Fruit fly (Drosophila melanogaster) whole organism, wandering third instar larva: ENCODE data around the gene Pp2A-29B.

Experiments
- Abd-B ChIP-seq: fragments of >200 bp; optimal IDR thresholded peaks from 2 replicates; lab custom pipeline; 2017; ENCODE audit warnings: missing biosample characterization, missing genetic modification characterization
- CG32264 ChIP-seq: fragments of 200-800 bp; sonication (Bioruptor generic); optimal IDR thresholded peaks from 2 replicates; lab custom pipeline; 2016; ENCODE audit warnings: missing biosample characterization, missing genetic modification characterization
- CG9705 ChIP-seq: fragments of 200-800 bp; sonication (Bioruptor generic); optimal IDR thresholded peaks from 2 replicates; lab custom pipeline; 2018; ENCODE audit warnings: missing biosample characterization, mild to moderate bottlenecking, missing genetic modification characterization
- CrebA ChIP-seq: fragments of 200-800 bp; sonication (Bioruptor generic); optimal IDR thresholded peaks from 2 replicates; lab custom pipeline; 2016; ENCODE audit warnings: missing biosample characterization, mild to moderate bottlenecking, missing genetic modification characterization, borderline replicate concordance
- Dfd ChIP-seq: fragments of >200 bp; optimal IDR thresholded peaks from 2 replicates; lab custom pipeline; 2017; ENCODE audit warnings: missing biosample characterization, missing genetic modification characterization
- GATAd ChIP-seq: sonication (Bioruptor generic); optimal IDR thresholded peaks from 2 replicates; lab custom pipeline; 2016; ENCODE audit warnings: missing biosample characterization, missing genetic modification characterization
- HLH106 ChIP-seq: fragments of 200-800 bp; optimal IDR thresholded peaks from 3 replicates; lab custom pipeline; 2019; ENCODE audit warnings: missing biosample characterization, mild to moderate bottlenecking, missing genetic modification characterization, moderate library complexity
- Hnf4 ChIP-seq: fragments of 200-800 bp; sonication (Bioruptor generic); optimal IDR thresholded peaks from 2 replicates; lab custom pipeline; 2016; ENCODE audit warnings: missing biosample characterization, mild to moderate bottlenecking, missing genetic modification characterization
- Hr78 ChIP-seq: fragments of >200 bp; optimal IDR thresholded peaks from 2 replicates; lab custom pipeline; 2017; ENCODE audit warnings: missing biosample characterization, missing genetic modification characterization
- Hr83 ChIP-seq: fragments of 200-300 bp; sonication (Bioruptor generic); optimal IDR thresholded peaks from 2 replicates; lab custom pipeline; 2016; ENCODE audit warnings: missing biosample characterization, mild to moderate bottlenecking, missing genetic modification characterization, moderate library complexity; ENCODE audit not compliant: poor library complexity, severe bottlenecking
- N ChIP-seq: fragments of >200 bp; optimal IDR thresholded peaks from 2 replicates; lab custom pipeline; 2018; ENCODE audit warnings: missing biosample characterization, missing external identifiers, missing genetic modification characterization
- OdsH ChIP-seq: fragments of 200-800 bp; sonication (Bioruptor generic); optimal IDR thresholded peaks from 2 replicates; lab custom pipeline; 2016; ENCODE audit warnings: missing biosample characterization, mild to moderate bottlenecking, missing genetic modification characterization
- Rel ChIP-seq, 2 experiments: fragments of 200-800 bp; sonication (Bioruptor generic) in 1 of 2; optimal IDR thresholded peaks; 2 replicates in 1 of 2; 3 replicates in 1 of 2; lab custom pipeline; 2016 to 2019; ENCODE audit warnings: mild to moderate bottlenecking in 2 of 2, missing biosample characterization in 2 of 2, missing genetic modification characterization in 2 of 2, moderate library complexity in 1 of 2
- Sp1 ChIP-seq: fragments of 200-800 bp; sonication (Bioruptor generic); optimal IDR thresholded peaks from 3 replicates; lab custom pipeline; 2019; ENCODE audit warnings: missing biosample characterization, mild to moderate bottlenecking, missing genetic modification characterization, moderate library complexity
- Vsx2 ChIP-seq: fragments of 200-300, 225-300 bp; sonication (Bioruptor generic); optimal IDR thresholded peaks from 2 replicates; lab custom pipeline; 2018; ENCODE audit warnings: missing biosample characterization, missing genetic modification characterization; ENCODE audit not compliant: partially characterized antibody
- br ChIP-seq: fragments of 200-800 bp; sonication (Bioruptor generic); optimal IDR thresholded peaks from 2 replicates; lab custom pipeline; 2016; ENCODE audit warnings: missing biosample characterization, missing genetic modification characterization
- brk ChIP-seq: fragments of 200-800 bp; sonication (Bioruptor generic); optimal IDR thresholded peaks from 2 replicates; lab custom pipeline; 2016; ENCODE audit warnings: missing biosample characterization, mild to moderate bottlenecking, missing genetic modification characterization
- dl ChIP-seq, 2 experiments: fragments of 175-275, 200-275 bp in 1 of 2; fragments of 200-275 bp in 1 of 2; sonication (Bioruptor generic); optimal IDR thresholded peaks; lab custom pipeline; 2018; ENCODE audit warnings: mild to moderate bottlenecking in 2 of 2, missing biosample characterization in 2 of 2, missing genetic modification characterization in 2 of 2, moderate library complexity in 2 of 2; ENCODE audit not compliant: partially characterized antibody in 2 of 2, insufficient read depth in 1 of 2
- dmrt93B ChIP-seq: fragments of 200-800 bp; sonication (Bioruptor generic); optimal IDR thresholded peaks from 2 replicates; lab custom pipeline; 2018; ENCODE audit warnings: missing biosample characterization, mild to moderate bottlenecking, missing genetic modification characterization
- dsf ChIP-seq: sonication (Bioruptor generic); optimal IDR thresholded peaks from 2 replicates; lab custom pipeline; 2016; ENCODE audit warnings: missing biosample characterization, missing genetic modification characterization, borderline replicate concordance
- foxo ChIP-seq, 2 experiments: fragments of 200-800 bp; sonication (Bioruptor generic); optimal IDR thresholded peaks; 2 replicates in 1 of 2; 3 replicates in 1 of 2; lab custom pipeline; 2016 to 2017; ENCODE audit warnings: missing biosample characterization in 2 of 2, missing genetic modification characterization in 2 of 2
- fru ChIP-seq: fragments of 200-800 bp; sonication (Bioruptor generic); optimal IDR thresholded peaks from 3 replicates; lab custom pipeline; 2016; ENCODE audit warnings: missing biosample characterization, mild to moderate bottlenecking, missing genetic modification characterization
- jim ChIP-seq: fragments of 175-275, 200-325 bp; sonication (Bioruptor generic); optimal IDR thresholded peaks from 2 replicates; lab custom pipeline; 2016; ENCODE audit warnings: missing biosample characterization, mild to moderate bottlenecking, missing genetic modification characterization
- lola ChIP-seq: fragments of >200 bp; optimal IDR thresholded peaks from 2 replicates; lab custom pipeline; 2017; ENCODE audit warnings: missing biosample characterization, missing genetic modification characterization
- pan ChIP-seq: fragments of >200 bp; optimal IDR thresholded peaks from 2 replicates; lab custom pipeline; 2017
- psq ChIP-seq: fragments of 200-800 bp; sonication (Bioruptor generic); optimal IDR thresholded peaks from 3 replicates; lab custom pipeline; 2017; ENCODE audit warnings: missing biosample characterization, mild to moderate bottlenecking, missing genetic modification characterization, moderate library complexity
- rgr ChIP-seq: fragments of 200-800 bp; sonication (Bioruptor generic); optimal IDR thresholded peaks from 3 replicates; lab custom pipeline; 2016; ENCODE audit warnings: missing biosample characterization, mild to moderate bottlenecking, missing genetic modification characterization
- tai ChIP-seq: sonication (Bioruptor generic); optimal IDR thresholded peaks from 2 replicates; lab custom pipeline; 2016; ENCODE audit warnings: missing biosample characterization, missing genetic modification characterization
- woc ChIP-seq: sonication (Bioruptor generic); optimal IDR thresholded peaks from 2 replicates; lab custom pipeline; 2016; ENCODE audit warnings: missing biosample characterization, mild to moderate bottlenecking, missing genetic modification characterization

Pp2A-29B gene

DNA sequence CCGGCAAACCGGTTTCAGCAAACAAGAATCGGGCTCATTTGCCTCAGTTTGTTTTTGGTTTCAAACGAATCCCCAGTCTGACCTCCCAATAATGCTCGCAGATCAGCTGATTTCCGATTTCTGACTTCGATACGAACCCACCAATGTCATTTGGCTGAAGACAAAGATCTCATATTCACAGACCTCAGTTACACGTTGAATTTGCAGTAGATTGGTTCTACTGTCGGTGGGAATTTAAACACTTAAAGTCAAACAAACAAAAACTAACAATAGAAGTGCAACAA is 38.6 kb upstream of the Pp2A-29B start, which contains the start of gene CG14275:
CG14275 (plus strand) TSS at position 185 of the 284 bp plus-strand sequence.
- TF ChIP-seq HLH106 (tag; lab: Kevin White, UChicago) (no peak), Abd-B (GFP tag; lab: Kevin White, UChicago) (no peak), fru (no peak), Hr78 (GFP tag; lab: Kevin White, UChicago) (no peak), rgr (GFP tag; lab: Kevin White, UChicago) (no peak), Rel (GFP tag; optimal IDR thresholded peaks at IDR 0.05; lab: Kevin White, UChicago) (no peak), Rel (tag; optimal IDR thresholded peaks at IDR 0.05; lab: Kevin White, UChicago) (no peak)

DNA sequence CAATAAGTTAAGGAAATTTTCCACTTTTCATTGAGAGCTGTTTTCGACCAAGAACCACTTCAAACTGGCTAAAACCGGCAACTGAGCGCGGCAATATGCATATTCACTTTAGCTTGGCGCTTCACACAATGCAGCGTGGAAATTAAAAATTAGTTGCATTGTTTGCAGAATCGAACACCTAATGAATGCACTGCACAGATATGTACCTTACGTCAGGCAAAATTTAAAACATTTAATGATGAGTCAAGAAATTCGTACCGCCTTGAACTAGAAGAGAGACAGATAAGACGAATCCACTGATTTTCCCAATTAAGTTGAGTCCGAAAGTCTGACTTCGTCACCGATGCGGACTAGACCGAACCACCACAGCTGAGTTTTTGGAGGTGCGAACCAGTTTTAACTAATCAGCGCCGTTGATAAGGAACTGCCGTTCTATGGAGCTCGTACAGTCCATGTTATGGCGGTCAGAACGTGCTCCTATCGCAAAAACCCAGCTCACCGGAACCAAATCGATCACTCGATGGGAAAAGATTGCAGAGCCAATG is 38.0 kb upstream of the Pp2A-29B start:
- TF ChIP-seq HLH106 (tag; lab: Kevin White, UChicago) = no peak
- no peak for TF ChIP-seq dl (GFP tag; optimal IDR thresholded peaks at IDR 0.05; lab: Kevin White, UChicago; ENCODE audit: insufficient read depth in 1 of 2, partially characterized antibody in 2 of 2)
- TF ChIP-seq jim = no peak
- no peak for TF ChIP-seq brk (GFP tag; lab: Kevin White, UChicago)

dm6 chr2L:8328526-8329097 is 37.2 kb upstream of the Pp2A-29B start:
- no peak for TF ChIP-seq foxo (GFP tag; optimal IDR thresholded peaks at IDR 0.05; lab: Kevin White, UChicago)
- TF ChIP-seq dsf = no peak
- no peak for TF ChIP-seq N (GFP tag; lab: Kevin White, UChicago)
- no peak for TF ChIP-seq CrebA (GFP tag; lab: Kevin White, UChicago)
- no peak for TF ChIP-seq CG9705
- TF ChIP-seq psq (GFP tag; lab: Kevin White, UChicago) = no peak
- no peak for TF ChIP-seq Hr83 (GFP tag; lab: Kevin White, UChicago)
- TF ChIP-seq br (GFP tag; lab: Kevin White, UChicago) = no peak
- TF ChIP-seq pan (lab: Kevin White, UChicago) = no peak
- TF ChIP-seq dmrt93B = no peak
- TF ChIP-seq lola (GFP tag; lab: Kevin White, UChicago) = no peak
- TF ChIP-seq brk (GFP tag; lab: Kevin White, UChicago) = no peak
- TF ChIP-seq tai (GFP tag; lab: Kevin White, UChicago) = no peak
- TF ChIP-seq, all 38 proteins: peak for 0

- TF ChIP-seq fru (no peak), Sp1 (no peak), dmrt93B (no peak), dsf (no peak), Abd-B (GFP tag; lab: Kevin White, UChicago) (no peak), GATAd (GFP tag; lab: Kevin White, UChicago) (no peak), Vsx2 (GFP tag; lab: Kevin White, UChicago) (no peak), Hr78 (GFP tag; lab: Kevin White, UChicago) (no peak), Hnf4 (GFP tag; lab: Kevin White, UChicago) (no peak), CG32264 (no peak), woc (GFP tag; lab: Kevin White, UChicago) (no peak), OdsH (GFP tag; lab: Kevin White, UChicago) (no peak), pan (lab: Kevin White, UChicago) (no peak), psq (GFP tag; lab: Kevin White, UChicago) (no peak), CG9705 (no peak), dl (GFP tag; optimal IDR thresholded peaks at IDR 0.05; lab: Kevin White, UChicago; ENCODE audit: insufficient read depth in 1 of 2, partially characterized antibody in 2 of 2) (no peak), lola (GFP tag; lab: Kevin White, UChicago) (no peak), Hr83 (GFP tag; lab: Kevin White, UChicago) (no peak)
Observed at dm6 chr2L:8333185-8333584, 32.7 kb upstream of the Pp2A-29B start.

DNA sequence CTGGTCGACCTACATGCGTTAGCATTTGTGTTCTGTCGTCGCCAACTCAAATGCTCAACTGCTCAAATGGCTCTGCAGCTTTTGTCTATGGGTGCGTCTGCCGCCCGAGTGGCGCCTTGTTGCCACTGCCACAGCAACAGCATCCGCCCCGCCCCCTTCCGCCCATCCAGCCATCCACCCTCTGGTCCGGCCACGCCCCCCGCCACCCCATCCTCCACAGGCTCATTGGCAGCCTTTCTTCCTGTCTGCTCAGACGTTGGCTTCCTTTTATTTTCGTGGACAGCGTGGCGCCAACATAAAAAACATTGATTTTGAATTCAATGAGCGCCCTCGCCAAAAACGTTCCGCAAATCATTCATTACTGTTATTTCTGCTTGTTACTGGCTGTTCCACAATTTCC is 32.2 kb upstream of the Pp2A-29B start:
- TF ChIP-seq OdsH (GFP tag; lab: Kevin White, UChicago) = no peak
- peak; percentile 97 for TF ChIP-seq Dfd
- TF ChIP-seq dsf = no peak
